Fruit fly (Drosophila melanogaster) whole organism, prepupa: ENCODE data around the gene mab-21.
A peak's percentile ranks its signal among the peaks of the same experiment; 100 is the strongest.

Experiments used
- Blimp-1 ChIP-seq: fragments of 200-800 bp; sonication (Bioruptor generic); optimal IDR thresholded peaks from 3 replicates; lab custom pipeline; 2017; ENCODE audit warnings: missing biosample characterization, missing genetic modification characterization, mild to moderate bottlenecking, moderate library complexity, missing genetic modification reagents
- CG10631 ChIP-seq: fragments of 200-800 bp; sonication (Bioruptor generic); optimal IDR thresholded peaks from 2 replicates; lab custom pipeline; 2016; ENCODE audit warnings: missing biosample characterization, missing genetic modification characterization
- CG11294 ChIP-seq: fragments of 200-800 bp; sonication (Bioruptor generic); IDR thresholded peaks from 2 replicates; pipeline ENCODE4 v1.3.6; 2022; ENCODE audit warnings: missing biosample characterization, missing genetic modification characterization
- CG11762 ChIP-seq: fragments of 200-800 bp; sonication (Bioruptor generic); optimal IDR thresholded peaks from 3 replicates; lab custom pipeline; 2016; ENCODE audit warnings: missing biosample characterization, missing genetic modification characterization; ENCODE audit not compliant: insufficient read depth
- CG11902 ChIP-seq: fragments of 200-800 bp; sonication (Bioruptor generic); optimal IDR thresholded peaks from 3 replicates; lab custom pipeline; 2016; ENCODE audit warnings: missing biosample characterization, missing genetic modification characterization
- CG15336 ChIP-seq: fragments of 200-800 bp; sonication (Bioruptor generic); IDR thresholded peaks from 2 replicates; pipeline ENCODE4 v1.3.6; 2022; ENCODE audit warnings: missing biosample characterization, missing genetic modification characterization
- CG1621 ChIP-seq: fragments of 200-800 bp; sonication (Bioruptor generic); optimal IDR thresholded peaks from 3 replicates; lab custom pipeline; 2018; ENCODE audit warnings: missing biosample characterization, mild to moderate bottlenecking, missing genetic modification characterization
- CG31627 ChIP-seq: fragments of 200-800 bp; sonication (Bioruptor generic); optimal IDR thresholded peaks from 3 replicates; lab custom pipeline; 2016; ENCODE audit warnings: missing biosample characterization, missing genetic modification characterization
- CG34406 ChIP-seq: fragments of 200-800 bp; sonication (Bioruptor generic); optimal IDR thresholded peaks from 3 replicates; lab custom pipeline; 2016; ENCODE audit warnings: missing biosample characterization, missing genetic modification characterization
- CG4318 ChIP-seq: fragments of 200-800 bp; sonication (Bioruptor generic); optimal IDR thresholded peaks from 3 replicates; lab custom pipeline; 2017; ENCODE audit warnings: missing biosample characterization, mild to moderate bottlenecking, missing genetic modification characterization
- CG6163 ChIP-seq: fragments of 200-800 bp; sonication (Bioruptor generic); IDR thresholded peaks from 3 replicates; pipeline ENCODE4 v1.3.6; 2022; ENCODE audit warnings: missing biosample characterization, missing genetic modification characterization
- CG6276 ChIP-seq: fragments of 200-800 bp; sonication (Bioruptor generic); optimal IDR thresholded peaks from 2 replicates; lab custom pipeline; 2017; ENCODE audit warnings: missing biosample characterization, mild to moderate bottlenecking, missing genetic modification characterization
- CG6792 ChIP-seq: fragments of 200-800 bp; sonication (Bioruptor generic); optimal IDR thresholded peaks from 3 replicates; lab custom pipeline; 2016; ENCODE audit warnings: missing biosample characterization, missing genetic modification characterization
- CG6808 ChIP-seq: fragments of 200-800 bp; sonication (Bioruptor generic); optimal IDR thresholded peaks from 3 replicates; lab custom pipeline; 2017; ENCODE audit warnings: missing biosample characterization, missing genetic modification characterization, mild to moderate bottlenecking, moderate library complexity, missing genetic modification reagents
- CG7368 ChIP-seq: fragments of 200-800 bp; sonication (Bioruptor generic); optimal IDR thresholded peaks from 3 replicates; lab custom pipeline; 2016; ENCODE audit warnings: missing biosample characterization, missing genetic modification characterization
- CG8119 ChIP-seq: fragments of 200-800 bp; sonication (Bioruptor generic); IDR thresholded peaks from 3 replicates; pipeline ENCODE4 v1.3.6; 2022; ENCODE audit warnings: missing biosample characterization, missing genetic modification characterization
- CG8319 ChIP-seq: fragments of 200-800 bp; sonication (Bioruptor generic); optimal IDR thresholded peaks from 3 replicates; lab custom pipeline; 2016; ENCODE audit warnings: missing biosample characterization, missing genetic modification characterization
- CG8632 ChIP-seq: fragments of 200-800 bp; sonication (Bioruptor generic); optimal IDR thresholded peaks from 3 replicates; lab custom pipeline; 2016; ENCODE audit warnings: missing biosample characterization, missing genetic modification characterization
- CG9139 ChIP-seq: fragments of 200-800 bp; sonication (Bioruptor generic); optimal IDR thresholded peaks from 3 replicates; lab custom pipeline; 2017; ENCODE audit warnings: missing biosample characterization, mild to moderate bottlenecking, missing genetic modification characterization
- Eip75B ChIP-seq: fragments of 200-800 bp; sonication (Bioruptor generic); optimal IDR thresholded peaks from 3 replicates; lab custom pipeline; 2016; ENCODE audit warnings: missing biosample characterization, missing genetic modification characterization
- Eip78C ChIP-seq: fragments of 200-800 bp; sonication (Bioruptor generic); peaks from one replicate; lab custom pipeline; 2016; ENCODE audit warnings: missing biosample characterization, missing genetic modification characterization
- Eip93F ChIP-seq: fragments of 200-800 bp; sonication (Bioruptor generic); optimal IDR thresholded peaks from 2 replicates; lab custom pipeline; 2016; ENCODE audit warnings: missing biosample characterization, mild to moderate bottlenecking, missing genetic modification characterization
- Ets21C ChIP-seq: fragments of 200-800 bp; sonication (Bioruptor generic); optimal IDR thresholded peaks from 3 replicates; lab custom pipeline; 2016; ENCODE audit warnings: missing biosample characterization, missing genetic modification characterization
- Ets96B ChIP-seq: fragments of 200-800 bp; optimal IDR thresholded peaks from 2 replicates; lab custom pipeline; 2019; ENCODE audit warnings: missing biosample characterization, mild to moderate bottlenecking, missing genetic modification characterization, moderate library complexity
- Gug ChIP-seq: fragments of 200-800 bp; sonication (Bioruptor generic); IDR thresholded peaks from 2 replicates; pipeline ENCODE4 v1.3.6; 2022; ENCODE audit warnings: missing biosample characterization, missing genetic modification characterization
- Hr39 ChIP-seq: fragments of 200-800 bp; sonication (Bioruptor generic); optimal IDR thresholded peaks from 2 replicates; lab custom pipeline; 2016; ENCODE audit warnings: missing biosample characterization, missing genetic modification characterization
- Hr4 ChIP-seq: fragments of 200-800 bp; sonication (Bioruptor generic); optimal IDR thresholded peaks from 3 replicates; lab custom pipeline; 2016; ENCODE audit warnings: missing biosample characterization, missing genetic modification characterization
- Met ChIP-seq: fragments of 200-800 bp; sonication (Bioruptor generic); optimal IDR thresholded peaks from 3 replicates; lab custom pipeline; 2016; ENCODE audit warnings: missing biosample characterization, missing genetic modification characterization
- OdsH ChIP-seq: fragments of 200-800 bp; sonication (Bioruptor generic); optimal IDR thresholded peaks from 3 replicates; lab custom pipeline; 2016; ENCODE audit warnings: missing biosample characterization, missing genetic modification characterization
- Smox ChIP-seq: fragments of 200-800 bp; sonication (Bioruptor generic); optimal IDR thresholded peaks from 3 replicates; lab custom pipeline; 2016; ENCODE audit warnings: missing biosample characterization, missing genetic modification characterization
- Sox102F ChIP-seq: fragments of 200-800 bp; sonication (Bioruptor generic); optimal IDR thresholded peaks from 2 replicates; lab custom pipeline; 2016; ENCODE audit warnings: missing biosample characterization, mild to moderate bottlenecking, missing genetic modification characterization
- achi ChIP-seq: fragments of 200-800 bp; sonication (Bioruptor generic); optimal IDR thresholded peaks from 3 replicates; lab custom pipeline; 2016; ENCODE audit warnings: missing biosample characterization, missing genetic modification characterization
- acj6 ChIP-seq: fragments of 200-800 bp; sonication (Bioruptor generic); optimal IDR thresholded peaks from 3 replicates; lab custom pipeline; 2016; ENCODE audit warnings: missing biosample characterization, missing genetic modification characterization
- cyc ChIP-seq: fragments of 200-800 bp; sonication (Bioruptor generic); optimal IDR thresholded peaks from 3 replicates; lab custom pipeline; 2016; ENCODE audit warnings: missing biosample characterization, missing genetic modification characterization
- dac ChIP-seq: fragments of 200-800 bp; sonication (Bioruptor generic); optimal IDR thresholded peaks from 2 replicates; lab custom pipeline; 2017; ENCODE audit warnings: missing biosample characterization, mild to moderate bottlenecking, missing genetic modification characterization
- dsx ChIP-seq: fragments of 200-800 bp; optimal IDR thresholded peaks from 3 replicates; lab custom pipeline; 2019; ENCODE audit warnings: missing biosample characterization, mild to moderate bottlenecking, missing genetic modification characterization, moderate library complexity; ENCODE audit not compliant: poor library complexity, severe bottlenecking
- esn ChIP-seq: fragments of 200-800 bp; sonication (Bioruptor generic); optimal IDR thresholded peaks from 2 replicates; lab custom pipeline; 2016; ENCODE audit warnings: missing biosample characterization, mild to moderate bottlenecking, missing genetic modification characterization, moderate library complexity
- fd85E ChIP-seq: fragments of 200-800 bp; sonication (Bioruptor generic); optimal IDR thresholded peaks from 3 replicates; lab custom pipeline; 2016; ENCODE audit warnings: missing biosample characterization, missing genetic modification characterization
- fkh ChIP-seq: fragments of 200-800 bp; sonication (Bioruptor generic); optimal IDR thresholded peaks from 3 replicates; lab custom pipeline; 2017; ENCODE audit warnings: missing biosample characterization, mild to moderate bottlenecking, missing genetic modification characterization, moderate library complexity
- pdm3 ChIP-seq: fragments of 200-800 bp; sonication (Bioruptor generic); optimal IDR thresholded peaks from 3 replicates; lab custom pipeline; 2016; ENCODE audit warnings: missing biosample characterization, missing genetic modification characterization
- spab ChIP-seq: fragments of 200-800 bp; sonication (Bioruptor generic); optimal IDR thresholded peaks from 2 replicates; lab custom pipeline; 2017; ENCODE audit warnings: missing biosample characterization, mild to moderate bottlenecking, missing genetic modification characterization, missing genetic modification reagents
- ss ChIP-seq, 2 experiments: fragments of 200-800 bp; sonication (Bioruptor generic); optimal IDR thresholded peaks; 2 replicates in 1 of 2; 3 replicates in 1 of 2; lab custom pipeline; 2017 to 2018; ENCODE audit warnings: mild to moderate bottlenecking in 2 of 2, missing biosample characterization in 2 of 2, missing genetic modification characterization in 2 of 2, moderate library complexity in 1 of 2
- svp ChIP-seq: fragments of 200-800 bp; sonication (Bioruptor generic); peaks from one replicate; lab custom pipeline; 2016; ENCODE audit warnings: missing biosample characterization, missing genetic modification characterization
- topi ChIP-seq: fragments of 200-800 bp; sonication (Bioruptor generic); optimal IDR thresholded peaks from 3 replicates; lab custom pipeline; 2016; ENCODE audit warnings: missing biosample characterization, missing genetic modification characterization
- vri ChIP-seq: fragments of 200-800 bp; sonication (Bioruptor generic); optimal IDR thresholded peaks from 3 replicates; lab custom pipeline; 2016; ENCODE audit warnings: missing biosample characterization, mild to moderate bottlenecking, missing genetic modification characterization

Gene mab-21

DNA sequence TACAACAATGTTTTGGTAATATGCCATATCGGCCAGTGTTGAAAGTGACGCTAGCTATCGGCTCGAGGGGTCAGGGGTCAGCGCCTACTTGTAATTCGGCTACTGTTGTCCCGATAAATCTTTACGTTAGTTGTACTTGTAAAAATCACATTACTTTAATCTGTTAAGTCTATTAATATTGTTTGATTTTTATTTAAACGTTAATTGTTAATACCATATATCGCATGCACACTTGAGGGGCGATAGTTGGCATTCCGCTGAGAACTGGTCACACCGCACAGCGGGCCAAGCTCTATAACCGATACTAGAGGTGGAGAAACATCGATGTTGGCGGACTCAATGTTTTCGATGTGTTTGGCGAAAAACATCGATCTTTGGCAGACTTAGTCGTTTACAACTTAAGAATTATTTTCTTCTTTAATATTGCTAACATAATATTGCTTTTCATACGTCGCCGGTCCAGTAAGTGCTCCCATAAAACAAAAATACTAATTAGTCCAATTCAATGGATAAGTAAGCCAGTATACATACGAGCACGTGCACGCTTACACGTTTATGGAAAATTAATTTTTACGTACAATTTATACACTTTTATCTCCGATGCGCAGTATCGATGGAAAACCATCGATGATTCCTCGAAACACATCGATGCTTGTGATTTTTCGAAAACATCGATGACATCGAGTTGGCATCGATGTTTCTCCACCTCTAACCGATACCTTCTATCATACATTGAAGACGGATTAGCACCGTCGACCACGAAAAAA, 24.4 kb upstream of the mab-21 start, which contains the start of the genes rux and MCTS1 (continued):
- no peak for TF ChIP-seq CG8632 (GFP tag; lab: Kevin White, UChicago)
- TF ChIP-seq Smox (GFP tag; lab: Kevin White, UChicago), result peak; percentile 32
- TF ChIP-seq achi (GFP tag; lab: Kevin White, UChicago), result no peak
- TF ChIP-seq dsx, result peak; percentile 92
- TF ChIP-seq CG11762, result no peak
- no peak for TF ChIP-seq CG8119
- TF ChIP-seq Gug (GFP tag; lab: Robert Waterston, UW), result no peak
- peak; percentile 21 for TF ChIP-seq pdm3 (GFP tag; lab: Kevin White, UChicago)
- peak; percentile 32 for TF ChIP-seq OdsH (GFP tag; lab: Kevin White, UChicago)
- TF ChIP-seq CG8319 (GFP tag; lab: Kevin White, UChicago), result no peak
- peak; percentile 59 for TF ChIP-seq Eip78C (GFP tag; lab: Kevin White, UChicago)
- no peak for TF ChIP-seq dac (GFP tag; lab: Kevin White, UChicago)
- peak; percentile 23 for TF ChIP-seq fkh
- TF ChIP-seq CG1621, result no peak
- TF ChIP-seq CG10631 (GFP tag; lab: Kevin White, UChicago), result peak; percentile 20
- TF ChIP-seq spab (GFP tag; lab: Kevin White, UChicago), result no peak
- TF ChIP-seq vri (GFP tag; lab: Kevin White, UChicago), result peak; percentile 41
- TF ChIP-seq Ets21C (GFP tag; lab: Kevin White, UChicago), result no peak
- no peak for TF ChIP-seq Sox102F (GFP tag; lab: Kevin White, UChicago)
- no peak; the same call in 1 of the 2 replicates for TF ChIP-seq CG11294 (GFP tag; lab: Robert Waterston, UW)
- TF ChIP-seq CG7368, result no peak
- no peak for TF ChIP-seq CG6163
- peak; percentile 0 for TF ChIP-seq Met (GFP tag; lab: Kevin White, UChicago)
- no peak for TF ChIP-seq Blimp-1 (GFP tag; lab: Kevin White, UChicago)
- TF ChIP-seq Ets96B (tag; lab: Kevin White, UChicago), result no peak
- peak; percentile 22 for TF ChIP-seq topi
- TF ChIP-seq CG6808 (GFP tag; lab: Kevin White, UChicago), result no peak
- peak in 1 of 2 experiments; percentile 5 for TF ChIP-seq ss (GFP tag; optimal IDR thresholded peaks at IDR 0.05; lab: Kevin White, UChicago)
- TF ChIP-seq fd85E (GFP tag; lab: Kevin White, UChicago), result no peak
- peak; percentile 38 for TF ChIP-seq Hr4
- no peak for TF ChIP-seq CG15336 (GFP tag; lab: Robert Waterston, UW)
- TF ChIP-seq cyc, result peak; percentile 26
- TF ChIP-seq Hr39 (GFP tag; lab: Kevin White, UChicago), result peak; percentile 39
- no peak for TF ChIP-seq CG9139 (GFP tag; lab: Kevin White, UChicago)
- no peak for TF ChIP-seq CG6276 (GFP tag; lab: Kevin White, UChicago)

- no peak for TF ChIP-seq esn (GFP tag; lab: Kevin White, UChicago)
- peak; percentile 46 for TF ChIP-seq Eip78C (GFP tag; lab: Kevin White, UChicago)
- TF ChIP-seq, all 60 proteins: peak for 1
Observed at dm6 chrX:6035359-6035758, 22.4 kb upstream of the mab-21 start.

- TF ChIP-seq CG31627 (GFP tag; lab: Kevin White, UChicago) (no peak), Ets96B (tag; lab: Kevin White, UChicago) (no peak), CG10631 (GFP tag; lab: Kevin White, UChicago) (no peak), CG1621 (no peak), CG6276 (GFP tag; lab: Kevin White, UChicago) (no peak), Gug (GFP tag; lab: Robert Waterston, UW) (no peak), acj6 (GFP tag; lab: Kevin White, UChicago) (no peak), CG4318 (GFP tag; lab: Kevin White, UChicago) (no peak), Eip78C (GFP tag; lab: Kevin White, UChicago) (no peak), Eip93F (GFP tag; lab: Kevin White, UChicago) (no peak), CG34406 (GFP tag; lab: Kevin White, UChicago) (no peak), CG11762 (no peak), Eip75B (no peak), CG11294 (GFP tag; lab: Robert Waterston, UW) (no peak), fkh (no peak), svp (GFP tag; lab: Kevin White, UChicago) (no peak), CG7368 (no peak), CG6792 (GFP tag; lab: Kevin White, UChicago) (no peak), CG11902 (GFP tag; lab: Kevin White, UChicago) (no peak), vri (GFP tag; lab: Kevin White, UChicago) (no peak)
- TF ChIP-seq, all 60 proteins: peak for 0
Observed at dm6 chrX:6034741-6035140, 21.8 kb upstream of the mab-21 start.
